Comparison of ENCODE assay signal across 3 fruit fly cellular contexts in genomic region chrX:15156286-15156685, dm6.
TF ChIP-seq lines count a peak whose summit lies in the region.

No protein-coding gene starts in this region.

- TF ChIP-seq CTCF in whole organism, embryonic (GFP tag; optimal IDR thresholded peaks at IDR 0.05; lab: Kevin White, UChicago), result no peak

TF ChIP-seq in whole organism, embryonic, 481 proteins besides CTCF, POLR2A, EP300 and RAD21:
- TF ChIP-seq CG2889 (GFP tag; IDR thresholded peaks at IDR 0.05; lab: Robert Waterston, UW) (no peak), Drgx (GFP tag; IDR thresholded peaks at IDR 0.05; lab: Robert Waterston, UW) (peak; percentile 68)

TF ChIP-seq in whole organism, prepupa, 60 proteins besides CTCF, POLR2A, EP300 and RAD21 (continues in another document):
- no peak for TF ChIP-seq Smox (GFP tag; optimal IDR thresholded peaks at IDR 0.05; lab: Kevin White, UChicago)
- TF ChIP-seq CG6854 (GFP tag; optimal IDR thresholded peaks at IDR 0.05; lab: Kevin White, UChicago), result no peak
- TF ChIP-seq fkh (GFP tag; optimal IDR thresholded peaks at IDR 0.05; lab: Kevin White, UChicago), result no peak
- TF ChIP-seq fd85E (GFP tag; optimal IDR thresholded peaks at IDR 0.05; lab: Kevin White, UChicago), result no peak
- TF ChIP-seq CG16779 (tag; optimal IDR thresholded peaks at IDR 0.05; lab: Kevin White, UChicago), result no peak
- TF ChIP-seq Hr39 (GFP tag; optimal IDR thresholded peaks at IDR 0.05; lab: Kevin White, UChicago), result no peak
- 0 out of 3 replicates have a peak, but pooled peaks have one; percentile 29 for TF ChIP-seq CG6163 (GFP tag; IDR thresholded peaks at IDR 0.05; lab: Robert Waterston, UW)
- no peak for TF ChIP-seq Eip93F (GFP tag; optimal IDR thresholded peaks at IDR 0.05; lab: Kevin White, UChicago)
- peak; percentile 49 for TF ChIP-seq achi (GFP tag; optimal IDR thresholded peaks at IDR 0.05; lab: Kevin White, UChicago)
- no peak for TF ChIP-seq CG8632 (GFP tag; optimal IDR thresholded peaks at IDR 0.05; lab: Kevin White, UChicago)
- TF ChIP-seq CG8319 (GFP tag; optimal IDR thresholded peaks at IDR 0.05; lab: Kevin White, UChicago), result no peak
- TF ChIP-seq Ets96B (tag; optimal IDR thresholded peaks at IDR 0.05; lab: Kevin White, UChicago), result no peak
- TF ChIP-seq Hr38 (GFP tag; optimal IDR thresholded peaks at IDR 0.05; lab: Kevin White, UChicago), result no peak
- peak; percentile 7 for TF ChIP-seq net (GFP tag; optimal IDR thresholded peaks at IDR 0.05; lab: Kevin White, UChicago)
- TF ChIP-seq CG4318 (GFP tag; optimal IDR thresholded peaks at IDR 0.05; lab: Kevin White, UChicago), result peak; percentile 30
- TF ChIP-seq CG34406 (GFP tag; optimal IDR thresholded peaks at IDR 0.05; lab: Kevin White, UChicago), result peak; percentile 7
- TF ChIP-seq CG3919 (GFP tag; optimal IDR thresholded peaks at IDR 0.05; lab: Kevin White, UChicago), result peak; percentile 23
- TF ChIP-seq lz (GFP tag; optimal IDR thresholded peaks at IDR 0.05; lab: Kevin White, UChicago), result peak; percentile 5
- TF ChIP-seq CG10631 (GFP tag; optimal IDR thresholded peaks at IDR 0.05; lab: Kevin White, UChicago), result peak; percentile 28
- no peak for TF ChIP-seq Sox15 (GFP tag; optimal IDR thresholded peaks at IDR 0.05; lab: Kevin White, UChicago)
- peak; percentile 51 for TF ChIP-seq svp (GFP tag; lab: Kevin White, UChicago)
- peak; percentile 23 for TF ChIP-seq acj6 (GFP tag; optimal IDR thresholded peaks at IDR 0.05; lab: Kevin White, UChicago)
- TF ChIP-seq Hr4 (GFP tag; optimal IDR thresholded peaks at IDR 0.05; lab: Kevin White, UChicago), result peak; percentile 15
- peak; percentile 77 for TF ChIP-seq CG32006 (GFP tag; optimal IDR thresholded peaks at IDR 0.05; lab: Kevin White, UChicago)
- peak; percentile 35 for TF ChIP-seq topi (GFP tag; optimal IDR thresholded peaks at IDR 0.05; lab: Kevin White, UChicago)
- TF ChIP-seq CG6808 (GFP tag; optimal IDR thresholded peaks at IDR 0.05; lab: Kevin White, UChicago), result no peak
- TF ChIP-seq Sox102F (GFP tag; optimal IDR thresholded peaks at IDR 0.05; lab: Kevin White, UChicago), result peak; percentile 21
- peak; percentile 15 for TF ChIP-seq CG6792 (GFP tag; optimal IDR thresholded peaks at IDR 0.05; lab: Kevin White, UChicago)
- TF ChIP-seq dac (GFP tag; optimal IDR thresholded peaks at IDR 0.05; lab: Kevin White, UChicago), result peak; percentile 22
- peak; percentile 53 for TF ChIP-seq Gug (GFP tag; IDR thresholded peaks at IDR 0.05; lab: Robert Waterston, UW)
- no peak for TF ChIP-seq Ets21C (GFP tag; optimal IDR thresholded peaks at IDR 0.05; lab: Kevin White, UChicago)
- TF ChIP-seq cyc (GFP tag; optimal IDR thresholded peaks at IDR 0.05; lab: Kevin White, UChicago), result peak; percentile 22
- TF ChIP-seq CG6276 (GFP tag; optimal IDR thresholded peaks at IDR 0.05; lab: Kevin White, UChicago), result peak; percentile 56
- no peak for TF ChIP-seq ss (GFP tag; optimal IDR thresholded peaks at IDR 0.05; lab: Kevin White, UChicago)
- TF ChIP-seq CG11294 (GFP tag; IDR thresholded peaks at IDR 0.05; lab: Robert Waterston, UW), result peak; percentile 25; the same call in 1 of the 2 replicates
- TF ChIP-seq esn (GFP tag; optimal IDR thresholded peaks at IDR 0.05; lab: Kevin White, UChicago), result peak; percentile 25
- no peak for TF ChIP-seq CG3032 (tag; optimal IDR thresholded peaks at IDR 0.05; lab: Kevin White, UChicago)
- no peak for TF ChIP-seq CG10669 (GFP tag; optimal IDR thresholded peaks at IDR 0.05; lab: Kevin White, UChicago)
- peak; percentile 48 for TF ChIP-seq Eip75B (GFP tag; optimal IDR thresholded peaks at IDR 0.05; lab: Kevin White, UChicago)
- TF ChIP-seq Met (GFP tag; optimal IDR thresholded peaks at IDR 0.05; lab: Kevin White, UChicago), result peak; percentile 35
- TF ChIP-seq Sox14 (GFP tag; optimal IDR thresholded peaks at IDR 0.05; lab: Kevin White, UChicago), result peak; percentile 24
- peak; percentile 70 for TF ChIP-seq eg (GFP tag; IDR thresholded peaks at IDR 0.05; lab: Robert Waterston, UW)
- peak; percentile 58 for TF ChIP-seq Lpt (GFP tag; optimal IDR thresholded peaks at IDR 0.05; lab: Kevin White, UChicago)
- peak in 1 of 2 experiments; percentile 10 for TF ChIP-seq salr (GFP tag; optimal IDR thresholded peaks at IDR 0.05; lab: Kevin White, UChicago)
- TF ChIP-seq CG1621 (tag; optimal IDR thresholded peaks at IDR 0.05; lab: Kevin White, UChicago), result no peak

TF ChIP-seq in whole organism, pupa, 21 proteins besides CTCF, POLR2A, EP300 and RAD21:
- TF ChIP-seq CG8159 (tag; optimal IDR thresholded peaks at IDR 0.05; lab: Kevin White, UChicago) (no peak), CG32121 (GFP tag; IDR thresholded peaks at IDR 0.05; lab: Robert Waterston, UW) (peak; percentile 57), CG17806 (tag; optimal IDR thresholded peaks at IDR 0.05; lab: Kevin White, UChicago) (no peak), CG4496 (GFP tag; IDR thresholded peaks at IDR 0.05; lab: Robert Waterston, UW) (peak; percentile 72; the same call in 1 of the 3 replicates), CG12605 (GFP tag; IDR thresholded peaks at IDR 0.05; lab: Robert Waterston, UW) (0 out of 2 replicates have a peak, but pooled peaks have one; percentile 46), CG13204 (GFP tag; optimal IDR thresholded peaks at IDR 0.05; lab: Kevin White, UChicago) (no peak), CG8301 (tag; optimal IDR thresholded peaks at IDR 0.05; lab: Kevin White, UChicago) (peak; percentile 79), fd96Ca (GFP tag; IDR thresholded peaks at IDR 0.05; lab: Robert Waterston, UW) (peak; percentile 45; the same call in 1 of the 3 replicates), Ets98B (GFP tag; IDR thresholded peaks at IDR 0.05; lab: Robert Waterston, UW) (peak; percentile 63), CG34367 (tag; optimal IDR thresholded peaks at IDR 0.05; lab: Kevin White, UChicago) (no peak), CG15710 (tag; optimal IDR thresholded peaks at IDR 0.05; lab: Kevin White, UChicago) (no peak), CG9948 (tag; optimal IDR thresholded peaks at IDR 0.05; lab: Kevin White, UChicago) (peak; percentile 27), Pif1B (GFP tag; optimal IDR thresholded peaks at IDR 0.05; lab: Kevin White, UChicago) (peak; percentile 37), Pif1A (GFP tag; optimal IDR thresholded peaks at IDR 0.05; lab: Kevin White, UChicago) (peak; percentile 32), CG14655 (GFP tag; optimal IDR thresholded peaks at IDR 0.05; lab: Kevin White, UChicago) (peak; percentile 77), D1 (tag; optimal IDR thresholded peaks at IDR 0.05; lab: Kevin White, UChicago) (no peak)

Comparison
In these comparisons a context has a peak if more than half of its experiments do, and no peak if none do; other contexts are left out.
1. Of the 7 proteins assayed by ChIP-seq in both whole organism, embryonic and whole organism, prepupa: peak only in whole organism, embryonic: none; only in whole organism, prepupa: Gug, Lpt and Sox102F; in both: none; in neither: 4.